Worm (Caenorhabditis elegans) whole organism, early embryonic: ENCODE measurements around the gene nhr-242.

ENCODE experiments used
- B0310.2 ChIP-seq: sonication (generic microtip); optimal IDR thresholded peaks from 2 replicates; lab custom pipeline; 2016; ENCODE audit warnings: mild to moderate bottlenecking, missing genetic modification characterization, missing compliant biosample characterization
- ama-1 ChIP-seq: fragments of 150-350 bp; optimal IDR thresholded peaks from 2 replicates; lab custom pipeline; 2014
- hmg-4 ChIP-seq: fragments of 200-800 bp; sonication (Bioruptor generic); optimal IDR thresholded peaks from 2 replicates; lab custom pipeline; 2018; ENCODE audit warnings: mild to moderate bottlenecking, missing genetic modification characterization, missing compliant biosample characterization
- hnd-1 ChIP-seq: sonication (generic microtip); optimal IDR thresholded peaks from 2 replicates; lab custom pipeline; 2016; ENCODE audit warnings: missing genetic modification characterization, missing compliant biosample characterization

- TF ChIP-seq ama-1 (no peak), hnd-1 (tag; lab: Kevin White, UChicago) (no peak), hmg-4 (GFP tag; lab: Kevin White, UChicago) (no peak), B0310.2 (tag; lab: Kevin White, UChicago) (no peak)
Measured at ce11 chrIV:2616853-2617252, 35.5 kb upstream of the nhr-242 start.
